Fruit fly (Drosophila melanogaster) S2 (cell line): ENCODE data around the gene CSN8.

Experiments
- CG8478 ChIP-seq: fragments of >200 bp; optimal IDR thresholded peaks from 2 replicates; lab custom pipeline; 2018
- CTCF ChIP-seq, 2 experiments: fragments of >200 bp; optimal IDR thresholded peaks; 2 replicates each; lab custom pipeline; 2018

DNA sequence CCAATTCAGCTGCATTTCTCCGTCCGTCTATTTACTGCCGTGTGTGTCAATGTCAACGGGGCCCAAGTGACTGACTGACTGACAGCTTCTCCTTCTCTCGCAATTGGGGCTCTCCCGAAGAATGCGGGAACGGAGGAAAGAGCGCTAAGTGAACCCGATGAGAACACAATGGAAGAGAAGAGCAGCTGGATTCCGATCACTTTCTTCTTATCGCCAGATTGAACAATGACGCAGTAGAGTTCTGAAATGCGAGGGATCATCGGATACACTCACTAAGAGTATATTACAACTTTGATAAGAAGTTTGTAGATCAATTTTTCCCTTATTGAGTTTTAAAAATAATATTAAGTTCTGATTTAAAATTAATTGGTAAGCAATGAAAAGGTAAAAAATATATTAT, 46.9 kb downstream of the CSN8 start, which contains the start of gene Naglu:
- TF ChIP-seq CG8478 (lab: Kevin White, UChicago) (no peak), CTCF (optimal IDR thresholded peaks at IDR 0.05; lab: Kevin White, UChicago) (no peak)
